Worm (Caenorhabditis elegans): ENCODE data around the gene mrps-18.C.

ce11 chrII:6756232-6756631 is 20.2 kb downstream of the mrps-18.C start, which contains the start of gene F41G3.3:
- TF ChIP-seq elt-1 (tag; optimal IDR thresholded peaks at IDR 0.05) (no peak), egl-27 (tag; optimal IDR thresholded peaks at IDR 0.05) (no peak), nhr-12 (tag; optimal IDR thresholded peaks at IDR 0.05) (no peak), lin-39 (tag; optimal IDR thresholded peaks at IDR 0.05) (no peak), sma-3 (GFP tag; optimal IDR thresholded peaks at IDR 0.05) (no peak), mab-5 (tag; optimal IDR thresholded peaks at IDR 0.05) (no peak), unc-62 (GFP tag; optimal IDR thresholded peaks at IDR 0.05) (no peak), nhr-11 (tag; optimal IDR thresholded peaks at IDR 0.05) (no peak), aly-2 (tag; optimal IDR thresholded peaks at IDR 0.05) (no peak), nhr-10 (tag; optimal IDR thresholded peaks at IDR 0.05) (no peak)
